Worm (Caenorhabditis elegans) whole organism, L1 larva: ENCODE results near the gene F57A8.1.

Experiments
- C16A3.4 ChIP-seq: fragments of 150-350 bp; optimal IDR thresholded peaks from 2 replicates; lab custom pipeline; 2014; ENCODE audit warnings: missing biosample characterization, missing genetic modification characterization
- C34B4.2 ChIP-seq: sonication (generic microtip); optimal IDR thresholded peaks from 2 replicates; lab custom pipeline; 2017; ENCODE audit warnings: mild to moderate bottlenecking, missing genetic modification characterization, missing compliant biosample characterization
- Y116A8C.19 ChIP-seq: sonication (generic microtip); optimal IDR thresholded peaks from 2 replicates; lab custom pipeline; 2016; ENCODE audit warnings: missing compliant biosample characterization, missing genetic modification characterization, borderline replicate concordance
- aha-1 ChIP-seq: fragments of 150-350 bp; optimal IDR thresholded peaks from 2 replicates; lab custom pipeline; 2014; ENCODE audit warnings: missing biosample characterization, missing genetic modification characterization
- blmp-1 ChIP-seq: fragments of 150-350 bp; optimal IDR thresholded peaks from 2 replicates; lab custom pipeline; 2014; ENCODE audit warnings: missing biosample characterization, missing genetic modification characterization
- ceh-8 ChIP-seq: fragments of 200-800 bp; sonication (Bioruptor generic); optimal IDR thresholded peaks from 2 replicates; lab custom pipeline; 2018; ENCODE audit warnings: mild to moderate bottlenecking, missing genetic modification characterization, moderate library complexity, missing compliant biosample characterization
- ceh-82 ChIP-seq, 3 experiments: fragments of 150-350 bp in 1 of 3; sonication (generic microtip) in 2 of 3; optimal IDR thresholded peaks; 2 replicates each; lab custom pipeline; 2014 to 2017; ENCODE audit warnings: missing biosample characterization in 3 of 3, missing genetic modification characterization in 3 of 3
- ceh-88 ChIP-seq: fragments of 200-800 bp; sonication (Bioruptor generic); IDR thresholded peaks from 2 replicates; pipeline ENCODE4 v1.3.6; 2022; ENCODE audit warnings: missing genetic modification characterization, missing compliant biosample characterization
- ceh-90 ChIP-seq: sonication (generic microtip); optimal IDR thresholded peaks from 2 replicates; lab custom pipeline; 2016; ENCODE audit warnings: missing genetic modification characterization, missing compliant biosample characterization
- dsc-1 ChIP-seq: sonication (generic microtip); optimal IDR thresholded peaks from 2 replicates; lab custom pipeline; 2016; ENCODE audit warnings: mild to moderate bottlenecking, missing genetic modification characterization, missing compliant biosample characterization
- efl-1 ChIP-seq, 4 experiments: fragments of 150-350 bp; optimal IDR thresholded peaks in 3 of 4; peaks in 1 of 4; 1 replicate in 1 of 4; 2 replicates in 3 of 4; lab custom pipeline; 2014; ENCODE audit warnings: missing biosample characterization in 2 of 4, missing genetic modification characterization in 2 of 4, missing genetic modification reagents in 2 of 4
- efl-3 ChIP-seq: fragments of 200-800 bp; sonication (Bioruptor generic); optimal IDR thresholded peaks from 2 replicates; lab custom pipeline; 2018; ENCODE audit warnings: mild to moderate bottlenecking, missing genetic modification characterization, missing compliant biosample characterization
- egl-27 ChIP-seq, 2 experiments: fragments of 150-350 bp in 1 of 2; sonication (generic microtip); optimal IDR thresholded peaks; 3 replicates each; lab custom pipeline; 2017 to 2018; ENCODE audit warnings: missing biosample characterization in 2 of 2, missing genetic modification characterization in 2 of 2, missing genetic modification reagents in 2 of 2
- fkh-10 ChIP-seq: sonication (generic microtip); optimal IDR thresholded peaks from 2 replicates; lab custom pipeline; 2017; ENCODE audit warnings: missing biosample characterization, missing genetic modification reagents, missing genetic modification characterization
- fkh-4 ChIP-seq: sonication (generic microtip); optimal IDR thresholded peaks from 2 replicates; lab custom pipeline; 2016; ENCODE audit warnings: missing compliant biosample characterization, missing genetic modification characterization, borderline replicate concordance
- fos-1 ChIP-seq: fragments of 150-350 bp; optimal IDR thresholded peaks from 2 replicates; lab custom pipeline; 2014; ENCODE audit warnings: missing biosample characterization, missing genetic modification characterization
- grh-1 ChIP-seq: fragments of 200-800 bp; sonication (Bioruptor generic); IDR thresholded peaks from 2 replicates; pipeline ENCODE4 v1.3.6; 2022; ENCODE audit warnings: missing genetic modification reagents, missing genetic modification characterization, missing compliant biosample characterization
- hlh-17 ChIP-seq: fragments of 200-800 bp; sonication (Bioruptor generic); optimal IDR thresholded peaks from 2 replicates; lab custom pipeline; 2018; ENCODE audit warnings: missing genetic modification characterization, mild to moderate bottlenecking, missing compliant biosample characterization, moderate library complexity, borderline replicate concordance
- hpl-2 ChIP-seq: fragments of 150-350 bp; optimal IDR thresholded peaks from 2 replicates; lab custom pipeline; 2014; ENCODE audit warnings: missing biosample characterization, missing genetic modification reagents, missing genetic modification characterization
- irx-1 ChIP-seq: sonication (generic microtip); optimal IDR thresholded peaks from 2 replicates; lab custom pipeline; 2016; ENCODE audit warnings: missing genetic modification characterization, missing compliant biosample characterization
- lin-13 ChIP-seq: fragments of 150-350 bp; optimal IDR thresholded peaks from 2 replicates; lab custom pipeline; 2014; ENCODE audit warnings: missing biosample characterization, missing genetic modification reagents, missing genetic modification characterization
- lin-14 ChIP-seq: fragments of 200-800 bp; sonication (Bioruptor generic); optimal IDR thresholded peaks from 2 replicates; lab custom pipeline; 2018; ENCODE audit warnings: mild to moderate bottlenecking, missing genetic modification characterization, moderate library complexity, missing compliant biosample characterization
- lin-39 ChIP-seq: fragments of 150-350 bp; optimal IDR thresholded peaks from 2 replicates; lab custom pipeline; 2014; ENCODE audit warnings: missing biosample characterization, missing genetic modification reagents, missing genetic modification characterization
- lsy-2 ChIP-seq, 2 experiments: fragments of 150-350 bp; optimal IDR thresholded peaks; 2 replicates each; lab custom pipeline; 2014; ENCODE audit warnings: missing biosample characterization in 2 of 2, missing genetic modification characterization in 2 of 2
- mef-2 ChIP-seq: fragments of 150-350 bp; optimal IDR thresholded peaks from 2 replicates; lab custom pipeline; 2014; ENCODE audit warnings: missing biosample characterization, missing genetic modification characterization
- nhr-20 ChIP-seq: sonication (generic microtip); optimal IDR thresholded peaks from 2 replicates; lab custom pipeline; 2016; ENCODE audit warnings: mild to moderate bottlenecking, missing genetic modification characterization, missing compliant biosample characterization
- nhr-28 ChIP-seq: fragments of 150-350 bp; optimal IDR thresholded peaks from 2 replicates; lab custom pipeline; 2014; ENCODE audit warnings: missing biosample characterization, missing genetic modification characterization
- nhr-71 ChIP-seq: sonication (generic microtip); optimal IDR thresholded peaks from 2 replicates; lab custom pipeline; 2016; ENCODE audit warnings: mild to moderate bottlenecking, missing genetic modification characterization, moderate library complexity, missing compliant biosample characterization
- nhr-77 ChIP-seq: fragments of 150-350 bp; optimal IDR thresholded peaks from 2 replicates; lab custom pipeline; 2014; ENCODE audit warnings: missing biosample characterization, missing genetic modification characterization
- nhr-85 ChIP-seq: sonication (generic microtip); peaks from one replicate; lab custom pipeline; 2016; ENCODE audit warnings: missing genetic modification characterization, inconsistent platforms, missing compliant biosample characterization
- nhr-90 ChIP-seq: sonication (generic microtip); optimal IDR thresholded peaks from 2 replicates; lab custom pipeline; 2016; ENCODE audit warnings: mild to moderate bottlenecking, missing genetic modification characterization, missing compliant biosample characterization; ENCODE audit not compliant: poor library complexity
- pag-3 ChIP-seq: sonication (generic microtip); optimal IDR thresholded peaks from 2 replicates; lab custom pipeline; 2017; ENCODE audit warnings: missing genetic modification characterization, mild to moderate bottlenecking, missing compliant biosample characterization, antibody characterized with exemption, borderline replicate concordance; ENCODE audit not compliant: insufficient read depth
- pax-3 ChIP-seq: fragments of 200-800 bp; sonication (Bioruptor generic); optimal IDR thresholded peaks from 2 replicates; lab custom pipeline; 2018; ENCODE audit warnings: mild to moderate bottlenecking, missing genetic modification characterization, moderate library complexity, missing compliant biosample characterization
- skn-1 ChIP-seq: fragments of 150-350 bp; optimal IDR thresholded peaks from 2 replicates; lab custom pipeline; 2014; ENCODE audit warnings: missing biosample characterization, missing genetic modification characterization
- snu-23 ChIP-seq: sonication (generic microtip); optimal IDR thresholded peaks from 2 replicates; lab custom pipeline; 2016; ENCODE audit warnings: missing genetic modification characterization, missing compliant biosample characterization
- sptf-1 ChIP-seq: fragments of 150-350 bp; optimal IDR thresholded peaks from 2 replicates; lab custom pipeline; 2014; ENCODE audit warnings: missing biosample characterization, missing genetic modification characterization
- sup-37 ChIP-seq: fragments of 200-800 bp; sonication (Bioruptor generic); optimal IDR thresholded peaks from 2 replicates; lab custom pipeline; 2018; ENCODE audit warnings: mild to moderate bottlenecking, missing genetic modification characterization, missing compliant biosample characterization
- swsn-7 ChIP-seq: sonication (generic microtip); optimal IDR thresholded peaks from 2 replicates; lab custom pipeline; 2016; ENCODE audit warnings: missing genetic modification characterization, missing compliant biosample characterization
- unc-130 ChIP-seq: fragments of 150-350 bp; optimal IDR thresholded peaks from 2 replicates; lab custom pipeline; 2017; ENCODE audit warnings: missing biosample characterization, missing genetic modification characterization, inconsistent platforms
- unc-62 ChIP-seq: fragments of 150-350 bp; optimal IDR thresholded peaks from 2 replicates; lab custom pipeline; 2014; ENCODE audit warnings: missing biosample characterization, missing genetic modification reagents, missing genetic modification characterization
- unc-86 ChIP-seq: sonication (generic microtip); optimal IDR thresholded peaks from 2 replicates; lab custom pipeline; 2016; ENCODE audit warnings: missing genetic modification characterization, missing compliant biosample characterization
- vab-15 ChIP-seq: sonication (generic microtip); optimal IDR thresholded peaks from 2 replicates; lab custom pipeline; 2017; ENCODE audit warnings: missing genotype, mild to moderate bottlenecking, missing genetic modification characterization, missing compliant biosample characterization
- xbp-1 ChIP-seq: sonication (generic microtip); optimal IDR thresholded peaks from 2 replicates; lab custom pipeline; 2016; ENCODE audit warnings: missing genetic modification characterization, missing compliant biosample characterization
- zip-4 ChIP-seq: fragments of 200-800 bp; sonication (Bioruptor generic); optimal IDR thresholded peaks from 2 replicates; lab custom pipeline; 2018; ENCODE audit warnings: mild to moderate bottlenecking, missing genetic modification characterization, moderate library complexity, missing compliant biosample characterization
- ztf-11 ChIP-seq, 2 experiments: sonication (generic microtip); optimal IDR thresholded peaks; 2 replicates each; lab custom pipeline; 2016 to 2017; ENCODE audit warnings: missing genetic modification characterization in 2 of 2, missing biosample characterization in 1 of 2, missing compliant biosample characterization in 1 of 2

F57A8.1 gene

ce11 chrV:10031384-10032171, 5.6 kb upstream of the F57A8.1 start (continued):
- TF ChIP-seq aha-1 (tag; lab: Kevin White, UChicago) = no peak
- no peak for TF ChIP-seq unc-62
- TF ChIP-seq hlh-17 (GFP tag; lab: Kevin White, UChicago) = no peak
- TF ChIP-seq C34B4.2 (tag; lab: Kevin White, UChicago) = no peak
- TF ChIP-seq C16A3.4 (tag; lab: Kevin White, UChicago) = peak; percentile 36
- no peak for TF ChIP-seq fkh-4 (tag; lab: Kevin White, UChicago)
- peak; percentile 67 for TF ChIP-seq nhr-71 (tag; lab: Kevin White, UChicago)
- no peak for TF ChIP-seq Y116A8C.19 (tag; lab: Kevin White, UChicago)
- peak; percentile 13 for TF ChIP-seq skn-1 (tag; lab: Kevin White, UChicago)
- TF ChIP-seq lin-39 = peak; percentile 5
- no peak; the same call in 1 of the 2 replicates for TF ChIP-seq grh-1

- TF ChIP-seq lsy-2 (tag; optimal IDR thresholded peaks at IDR 0.05; lab: Kevin White, UChicago) (peak in 1 of 2 experiments; percentile 25), efl-3 (GFP tag; lab: Kevin White, UChicago) (no peak), sptf-1 (tag; lab: Kevin White, UChicago) (no peak), aha-1 (tag; lab: Kevin White, UChicago) (no peak), blmp-1 (tag; lab: Kevin White, UChicago) (peak; percentile 96), lin-39 (no peak), swsn-7 (tag; lab: Kevin White, UChicago) (peak; percentile 15), efl-1 (optimal IDR thresholded peaks at IDR 0.05; lab: Kevin White, UChicago) (no peak), efl-1 (GFP tag; optimal IDR thresholded peaks at IDR 0.05 in 1 of 2; lab: Kevin White, UChicago) (peak in 1 of 2 experiments; percentile 89), vab-15 (tag; lab: Kevin White, UChicago) (no peak), sup-37 (no peak), pax-3 (tag; lab: Kevin White, UChicago) (no peak), lin-14 (GFP tag; lab: Kevin White, UChicago) (peak; percentile 52), ceh-88 (GFP tag; lab: Robert Waterston, UW) (no peak), nhr-85 (peak; percentile 61), xbp-1 (no peak), skn-1 (tag; lab: Kevin White, UChicago) (no peak), fos-1 (tag; lab: Kevin White, UChicago) (no peak), hpl-2 (GFP tag; lab: Kevin White, UChicago) (no peak), hlh-17 (GFP tag; lab: Kevin White, UChicago) (no peak), ceh-82 (tag; optimal IDR thresholded peaks at IDR 0.05; lab: Kevin White, UChicago) (no peak), ceh-8 (GFP tag; lab: Kevin White, UChicago) (peak; percentile 31), nhr-90 (tag; lab: Kevin White, UChicago) (no peak)
Observed at ce11 chrV:10035586-10035985, 1.6 kb upstream of the F57A8.1 start.

ce11 chrV:10036275-10036674, 865 bp upstream of the F57A8.1 start, which contains the start of gene T06E8.2:
Gene T06E8.2, minus strand, starts transcription at chrV:10036413.
- TF ChIP-seq blmp-1 (tag; lab: Kevin White, UChicago) (peak; percentile 24), nhr-28 (tag; lab: Kevin White, UChicago) (no peak), fkh-4 (tag; lab: Kevin White, UChicago) (peak; percentile 37), irx-1 (tag; lab: Kevin White, UChicago) (peak; percentile 32), lin-14 (GFP tag; lab: Kevin White, UChicago) (peak; percentile 88), skn-1 (tag; lab: Kevin White, UChicago) (peak; percentile 49), zip-4 (GFP tag; lab: Kevin White, UChicago) (no peak), grh-1 (0 out of 2 replicates have a peak, but pooled peaks have one; percentile 34), unc-86 (tag; lab: Kevin White, UChicago) (no peak), lin-13 (GFP tag; lab: Kevin White, UChicago) (peak; percentile 13), snu-23 (GFP tag; lab: Kevin White, UChicago) (peak; percentile 72), ceh-8 (GFP tag; lab: Kevin White, UChicago) (no peak), C34B4.2 (tag; lab: Kevin White, UChicago) (no peak), dsc-1 (tag; lab: Kevin White, UChicago) (peak; percentile 80), nhr-20 (tag; lab: Kevin White, UChicago) (peak; percentile 79), pag-3 (tag; lab: Kevin White, UChicago) (peak; percentile 86), fkh-10 (no peak), nhr-77 (tag; lab: Kevin White, UChicago) (peak; percentile 38), efl-3 (GFP tag; lab: Kevin White, UChicago) (no peak), ztf-11 (tag; optimal IDR thresholded peaks at IDR 0.05; lab: Kevin White, UChicago) (peak in 1 of 2 experiments; percentile 10), mef-2 (tag; lab: Kevin White, UChicago) (no peak), ceh-90 (tag; lab: Kevin White, UChicago) (no peak), nhr-85 (peak; percentile 86), unc-130 (tag; lab: Kevin White, UChicago) (peak; percentile 67), egl-27 (tag; optimal IDR thresholded peaks at IDR 0.05; lab: Kevin White, UChicago) (peak in 1 of 2 experiments; percentile 15)
